Fruit fly (Drosophila melanogaster) whole organism, embryonic: Measurements from ENCODE around the gene gish.

ENCODE experiments used
- Atf6 ChIP-seq: fragments of 200-800 bp; sonication (Bioruptor generic); IDR thresholded peaks from 2 replicates; pipeline ENCODE4 v1.3.6; 2022; ENCODE audit warnings: missing biosample characterization, missing genetic modification characterization
- B-H1 ChIP-seq: fragments of 200-800 bp; sonication (Bioruptor generic); IDR thresholded peaks from 3 replicates; pipeline ENCODE4 v1.3.6; 2022; ENCODE audit warnings: missing biosample characterization, missing genetic modification characterization
- CG11723 ChIP-seq: fragments of 200-800 bp; sonication (Bioruptor generic); optimal IDR thresholded peaks from 2 replicates; lab custom pipeline; 2017; ENCODE audit warnings: missing biosample characterization, mild to moderate bottlenecking, missing genetic modification characterization
- CG12071 ChIP-seq: fragments of 200-800 bp; sonication (Bioruptor generic); optimal IDR thresholded peaks from 3 replicates; lab custom pipeline; 2018; ENCODE audit warnings: missing biosample characterization, mild to moderate bottlenecking, missing genetic modification characterization
- CG12104 ChIP-seq: fragments of 200-800 bp; sonication (Bioruptor generic); optimal IDR thresholded peaks from 3 replicates; lab custom pipeline; 2016; ENCODE audit warnings: missing biosample characterization, missing genetic modification characterization
- CG12391 ChIP-seq: fragments of 200-800 bp; sonication (Bioruptor generic); optimal IDR thresholded peaks from 3 replicates; lab custom pipeline; 2018; ENCODE audit warnings: missing biosample characterization, mild to moderate bottlenecking, missing genetic modification characterization, moderate library complexity
- CG14860 ChIP-seq: fragments of 200-800 bp; sonication (Bioruptor generic); IDR thresholded peaks from 3 replicates; pipeline ENCODE4 v1.3.6; 2022; ENCODE audit warnings: missing biosample characterization, missing genetic modification characterization; ENCODE audit not compliant: partially characterized antibody
- CG15479 ChIP-seq: fragments of 200-800 bp; sonication (Bioruptor generic); optimal IDR thresholded peaks from 3 replicates; lab custom pipeline; 2019; ENCODE audit warnings: missing biosample characterization, mild to moderate bottlenecking, missing genetic modification characterization, moderate library complexity
- CG17912 ChIP-seq: fragments of 200-800 bp; sonication (Bioruptor generic); optimal IDR thresholded peaks from 2 replicates; lab custom pipeline; 2018; ENCODE audit warnings: missing biosample characterization, mild to moderate bottlenecking, missing genetic modification characterization
- CG2199 ChIP-seq: fragments of 200-800 bp; sonication (Bioruptor generic); IDR thresholded peaks from 3 replicates; pipeline ENCODE4 v1.3.6; 2022; ENCODE audit warnings: missing biosample characterization, missing genetic modification characterization
- CG2875 ChIP-seq: fragments of 200-800 bp; sonication (Bioruptor generic); optimal IDR thresholded peaks from 2 replicates; lab custom pipeline; 2017; ENCODE audit warnings: missing biosample characterization, mild to moderate bottlenecking, missing genetic modification characterization, missing genetic modification reagents
- CG3163 ChIP-seq: fragments of 200-800 bp; sonication (Bioruptor generic); optimal IDR thresholded peaks from 3 replicates; lab custom pipeline; 2016; ENCODE audit warnings: missing biosample characterization, missing genetic modification characterization
- CG3281 ChIP-seq: fragments of 200-800 bp; sonication (Bioruptor generic); optimal IDR thresholded peaks from 3 replicates; lab custom pipeline; 2017; ENCODE audit warnings: missing biosample characterization, mild to moderate bottlenecking, missing genetic modification characterization
- CG3726 ChIP-seq: fragments of 200-800 bp; sonication (Bioruptor generic); IDR thresholded peaks from 3 replicates; pipeline ENCODE4, ENCODE4 v1.3.6; 2022; ENCODE audit warnings: missing biosample characterization, missing genetic modification characterization
- CG3995 ChIP-seq: fragments of 200-800 bp; sonication (Bioruptor generic); optimal IDR thresholded peaks from 3 replicates; lab custom pipeline; 2016; ENCODE audit warnings: missing biosample characterization, missing genetic modification characterization
- CG6689 ChIP-seq: fragments of 200-800 bp; sonication (Bioruptor generic); IDR thresholded peaks from 2 replicates; pipeline ENCODE4 v1.3.6; 2022; ENCODE audit warnings: missing biosample characterization, missing genetic modification characterization
- CG6765 ChIP-seq: fragments of 200-800 bp; sonication (Bioruptor generic); optimal IDR thresholded peaks from 3 replicates; lab custom pipeline; 2017; ENCODE audit warnings: missing biosample characterization, mild to moderate bottlenecking, missing genetic modification characterization
- CG8478 ChIP-seq: fragments of >200 bp; optimal IDR thresholded peaks from 2 replicates; lab custom pipeline; 2018
- CG9727 ChIP-seq: fragments of 200-800 bp; sonication (Bioruptor generic); optimal IDR thresholded peaks from 3 replicates; lab custom pipeline; 2017; ENCODE audit warnings: missing biosample characterization, mild to moderate bottlenecking, missing genetic modification characterization
- Hr51 ChIP-seq, 2 experiments: fragments of 200-800 bp; sonication (Bioruptor generic); optimal IDR thresholded peaks; 2 replicates in 1 of 2; 3 replicates in 1 of 2; lab custom pipeline; 2016 to 2018; ENCODE audit warnings: missing biosample characterization in 2 of 2, missing genetic modification characterization in 2 of 2, mild to moderate bottlenecking in 1 of 2, moderate library complexity in 1 of 2
- Kr ChIP-seq: fragments of 200-800 bp; sonication (Bioruptor generic); optimal IDR thresholded peaks from 2 replicates; lab custom pipeline; 2017; ENCODE audit warnings: missing biosample characterization, mild to moderate bottlenecking, missing genetic modification characterization
- Max ChIP-seq: fragments of 200-800 bp; sonication (Bioruptor generic); optimal IDR thresholded peaks from 2 replicates; lab custom pipeline; 2016; ENCODE audit warnings: missing biosample characterization, mild to moderate bottlenecking, missing genetic modification characterization
- NK7.1 ChIP-seq: fragments of 200-800 bp; sonication (Bioruptor generic); optimal IDR thresholded peaks from 3 replicates; lab custom pipeline; 2016; ENCODE audit warnings: missing biosample characterization, missing genetic modification characterization
- Trl ChIP-seq, 3 experiments: fragments of >200 bp in 2 of 3; fragments of 200-800 bp in 1 of 3; sonication (Bioruptor generic) in 1 of 3; optimal IDR thresholded peaks; 2 replicates in 1 of 3; 3 replicates in 2 of 3; lab custom pipeline; 2016 to 2017; ENCODE audit warnings: missing biosample characterization in 1 of 3, missing genetic modification characterization in 1 of 3
- ash1 ChIP-seq: fragments of 200-800 bp; sonication (Bioruptor generic); optimal IDR thresholded peaks from 2 replicates; lab custom pipeline; 2018; ENCODE audit warnings: missing biosample characterization, mild to moderate bottlenecking, missing genetic modification characterization
- chinmo ChIP-seq: fragments of 200-800 bp; sonication (Bioruptor generic); IDR thresholded peaks from 4 replicates; pipeline ENCODE4 v1.3.6; 2022; ENCODE audit warnings: missing biosample characterization, missing genetic modification characterization; ENCODE audit not compliant: partially characterized antibody
- crc ChIP-seq: fragments of 200-800 bp; sonication (Bioruptor generic); optimal IDR thresholded peaks from 2 replicates; lab custom pipeline; 2016; ENCODE audit warnings: missing biosample characterization, missing genetic modification characterization
- crol ChIP-seq: fragments of 200-800 bp; sonication (Bioruptor generic); IDR thresholded peaks from 2 replicates; pipeline ENCODE4 v1.3.6; 2022; ENCODE audit warnings: missing biosample characterization, missing genetic modification characterization
- cwo ChIP-seq: fragments of 200-800 bp; sonication (Bioruptor generic); optimal IDR thresholded peaks from 3 replicates; lab custom pipeline; 2017; ENCODE audit warnings: missing biosample characterization, missing genetic modification characterization, mild to moderate bottlenecking, moderate library complexity, missing genetic modification reagents
- dan ChIP-seq: fragments of 200-800 bp; sonication (Bioruptor generic); IDR thresholded peaks from 2 replicates; pipeline ENCODE4 v1.3.6; 2022; ENCODE audit warnings: missing biosample characterization, missing genetic modification characterization
- dm ChIP-seq: fragments of 200-800 bp; sonication (Bioruptor generic); optimal IDR thresholded peaks from 3 replicates; lab custom pipeline; 2016; ENCODE audit warnings: missing biosample characterization, missing genetic modification characterization
- ewg ChIP-seq: fragments of 200-800 bp; sonication (Bioruptor generic); optimal IDR thresholded peaks from 3 replicates; lab custom pipeline; 2017; ENCODE audit warnings: mild to moderate bottlenecking, missing biosample characterization, missing genetic modification reagents, missing genetic modification characterization
- fd102C ChIP-seq: fragments of 200-800 bp; sonication (Bioruptor generic); optimal IDR thresholded peaks from 2 replicates; lab custom pipeline; 2018; ENCODE audit warnings: missing biosample characterization, mild to moderate bottlenecking, missing genetic modification characterization, moderate library complexity
- ftz-f1 ChIP-seq: fragments of 200-800 bp; sonication (Bioruptor generic); optimal IDR thresholded peaks from 2 replicates; lab custom pipeline; 2016; ENCODE audit warnings: missing biosample characterization, missing genetic modification characterization
- gem ChIP-seq: fragments of 200-800 bp; sonication (Bioruptor generic); optimal IDR thresholded peaks from 2 replicates; lab custom pipeline; 2019; ENCODE audit warnings: missing biosample characterization, mild to moderate bottlenecking, missing genetic modification characterization, moderate library complexity
- ham ChIP-seq: fragments of 200-800 bp; sonication (Bioruptor generic); IDR thresholded peaks from 2 replicates; pipeline ENCODE4 v1.3.6; 2022; ENCODE audit warnings: missing biosample characterization, missing genetic modification characterization
- kah ChIP-seq: fragments of 200-800 bp; sonication (Bioruptor generic); optimal IDR thresholded peaks from 2 replicates; lab custom pipeline; 2018; ENCODE audit warnings: missing biosample characterization, mild to moderate bottlenecking, missing genetic modification characterization
- kni ChIP-seq: fragments of 200-800 bp; sonication (Bioruptor generic); optimal IDR thresholded peaks from 3 replicates; lab custom pipeline; 2017; ENCODE audit warnings: mild to moderate bottlenecking, missing biosample characterization, missing genetic modification reagents, missing genetic modification characterization
- nom ChIP-seq: fragments of 200-800 bp; sonication (Bioruptor generic); optimal IDR thresholded peaks from 2 replicates; lab custom pipeline; 2017; ENCODE audit warnings: missing biosample characterization, missing genetic modification characterization, mild to moderate bottlenecking, moderate library complexity, missing genetic modification reagents
- org-1 ChIP-seq: fragments of 200-800 bp; sonication (Bioruptor generic); optimal IDR thresholded peaks from 2 replicates; lab custom pipeline; 2017; ENCODE audit warnings: missing biosample characterization, missing genetic modification characterization
- p53 ChIP-seq: fragments of 200-800 bp; sonication (Bioruptor generic); optimal IDR thresholded peaks from 2 replicates; lab custom pipeline; 2016; ENCODE audit warnings: missing biosample characterization, missing genetic modification characterization
- peb ChIP-seq: fragments of 200-800 bp; sonication (Bioruptor generic); IDR thresholded peaks from 2 replicates; pipeline ENCODE4 v1.3.6; 2022; ENCODE audit warnings: missing biosample characterization, missing genetic modification characterization
- pzg ChIP-seq: fragments of 200-800 bp; sonication (Bioruptor generic); optimal IDR thresholded peaks from 3 replicates; lab custom pipeline; 2018; ENCODE audit warnings: missing biosample characterization, mild to moderate bottlenecking, missing genetic modification characterization, moderate library complexity
- rib ChIP-seq: fragments of 200-800 bp; sonication (Bioruptor generic); IDR thresholded peaks from 2 replicates; pipeline ENCODE4 v1.3.6; 2022; ENCODE audit warnings: missing biosample characterization, missing genetic modification characterization
- scrt ChIP-seq: fragments of 200-800 bp; sonication (Bioruptor generic); optimal IDR thresholded peaks from 2 replicates; lab custom pipeline; 2018; ENCODE audit warnings: missing biosample characterization, mild to moderate bottlenecking, missing genetic modification characterization, moderate library complexity
- so ChIP-seq: fragments of 200-800 bp; sonication (Bioruptor generic); IDR thresholded peaks from 3 replicates; pipeline ENCODE4 v1.3.6; 2022; ENCODE audit warnings: missing biosample characterization, missing genetic modification characterization
- sr ChIP-seq: fragments of 200-800 bp; sonication (Bioruptor generic); IDR thresholded peaks from 3 replicates; pipeline ENCODE4 v1.3.6; 2022; ENCODE audit warnings: missing biosample characterization, missing genetic modification characterization
- vvl ChIP-seq: fragments of 200-800 bp; sonication (Bioruptor generic); IDR thresholded peaks from 2 replicates; pipeline ENCODE4 v1.3.6; 2022; ENCODE audit warnings: missing biosample characterization, missing genetic modification characterization

Gene gish

DNA sequence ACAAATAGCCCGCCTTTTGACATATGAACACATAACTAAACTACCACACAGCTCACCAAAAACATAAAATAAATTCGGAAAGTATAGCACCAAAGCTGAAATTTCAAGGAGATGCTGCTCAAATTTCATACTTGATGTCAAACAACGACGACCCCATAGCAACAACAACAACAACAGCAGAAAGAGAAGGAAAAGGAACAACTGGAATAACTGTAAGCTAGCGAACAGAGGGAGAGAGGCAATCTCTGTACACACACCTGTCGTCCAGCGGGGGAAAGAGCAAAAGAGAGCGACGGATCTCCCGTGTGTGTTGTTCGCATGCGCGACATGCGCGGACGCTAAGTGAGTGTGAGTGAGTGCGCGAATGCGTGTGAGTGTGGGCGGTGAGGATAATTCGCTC lies 2.3 kb downstream of the gish start (continued):
- TF ChIP-seq Atf6 (peak; percentile 21; the same call in 1 of the 2 replicates), B-H1 (GFP tag; lab: Robert Waterston, UW) (no peak), CG9727 (GFP tag; lab: Kevin White, UChicago) (no peak), Kr (GFP tag; lab: Kevin White, UChicago) (no peak), CG8478 (lab: Kevin White, UChicago) (no peak), NK7.1 (GFP tag; lab: Kevin White, UChicago) (no peak), crol (peak; percentile 66), ash1 (GFP tag; lab: Kevin White, UChicago) (peak; percentile 30), Max (GFP tag; lab: Kevin White, UChicago) (no peak), ham (no peak), nom (GFP tag; lab: Kevin White, UChicago) (peak; percentile 32), vvl (GFP tag; lab: Robert Waterston, UW) (peak; percentile 36; the same call in 1 of the 2 replicates), chinmo (GFP tag; lab: Robert Waterston, UW) (0 out of 4 replicates have a peak, but pooled peaks have one; percentile 29), peb (GFP tag; lab: Robert Waterston, UW) (no peak), CG14860 (0 out of 3 replicates have a peak, but pooled peaks have one; percentile 27), kah (GFP tag; lab: Kevin White, UChicago) (peak; percentile 85), CG17912 (no peak), CG3281 (GFP tag; lab: Kevin White, UChicago) (no peak), org-1 (GFP tag; lab: Kevin White, UChicago) (no peak), CG6689 (GFP tag; lab: Robert Waterston, UW) (no peak), CG12391 (no peak), kni (peak; percentile 8), pzg (GFP tag; lab: Kevin White, UChicago) (no peak), CG3163 (GFP tag; lab: Kevin White, UChicago) (peak; percentile 18), rib (GFP tag; lab: Robert Waterston, UW) (0 out of 2 replicates have a peak, but pooled peaks have one; percentile 13), Trl (optimal IDR thresholded peaks at IDR 0.05; lab: Kevin White, UChicago) (peak; percentile 70 to 71), Trl (GFP tag; optimal IDR thresholded peaks at IDR 0.05; lab: Kevin White, UChicago) (no peak), gem (no peak), CG6765 (GFP tag; lab: Kevin White, UChicago) (no peak), fd102C (GFP tag; lab: Kevin White, UChicago) (no peak), CG3726 (no peak), Hr51 (GFP tag; optimal IDR thresholded peaks at IDR 0.05; lab: Kevin White, UChicago) (no peak), CG12071 (GFP tag; lab: Kevin White, UChicago) (no peak), CG15479 (GFP tag; lab: Kevin White, UChicago) (peak; percentile 70), CG2199 (GFP tag; lab: Robert Waterston, UW) (0 out of 3 replicates have a peak, but pooled peaks have one; percentile 25), sr (GFP tag; lab: Robert Waterston, UW) (0 out of 3 replicates have a peak, but pooled peaks have one; percentile 32), p53 (GFP tag; lab: Kevin White, UChicago) (no peak), so (no peak), ftz-f1 (GFP tag; lab: Kevin White, UChicago) (no peak), CG3995 (GFP tag; lab: Kevin White, UChicago) (no peak), CG2875 (GFP tag; lab: Kevin White, UChicago) (no peak), ewg (GFP tag; lab: Kevin White, UChicago) (peak; percentile 88), scrt (GFP tag; lab: Kevin White, UChicago) (no peak), CG12104 (no peak), dm (GFP tag; lab: Kevin White, UChicago) (peak; percentile 6), crc (GFP tag; lab: Kevin White, UChicago) (no peak), CG11723 (GFP tag; lab: Kevin White, UChicago) (no peak), cwo (GFP tag; lab: Kevin White, UChicago) (no peak), dan (GFP tag; lab: Robert Waterston, UW) (no peak)
